Fruit fly (Drosophila melanogaster) S2 (cell line): ENCODE results near the gene CG4301.

ENCODE experiments used
- CG8478 ChIP-seq: fragments of >200 bp; optimal IDR thresholded peaks from 2 replicates; lab custom pipeline; 2018
- CTCF ChIP-seq, 2 experiments: fragments of >200 bp; optimal IDR thresholded peaks; 2 replicates each; lab custom pipeline; 2018

- TF ChIP-seq CTCF (optimal IDR thresholded peaks at IDR 0.05; lab: Kevin White, UChicago) (no peak), CG8478 (no peak)
Observed at dm6 chrX:16428476-16428875, 23.2 kb downstream of the CG4301 start.
